Worm (Caenorhabditis elegans) whole organism, early embryonic: ENCODE measurements around the gene R12C12.6.

Experiments
- aly-1 ChIP-seq: sonication (generic microtip); optimal IDR thresholded peaks from 2 replicates; lab custom pipeline; 2016; ENCODE audit warnings: missing genetic modification characterization, missing compliant biosample characterization
- ama-1 ChIP-seq: fragments of 150-350 bp; optimal IDR thresholded peaks from 2 replicates; lab custom pipeline; 2014

- TF ChIP-seq ama-1 (no peak), aly-1 (tag; lab: Kevin White, UChicago) (no peak)
These were observed 49.8 kb upstream of the R12C12.6 start, which contains the start of the genes tpp-2 and rbbp-5 for ce11 chrII:6097441-6097840.
